Fruit fly (Drosophila melanogaster) whole organism, prepupa: ENCODE results near the gene CG31643.

ENCODE experiments used
- Blimp-1 ChIP-seq: fragments of 200-800 bp; sonication (Bioruptor generic); optimal IDR thresholded peaks from 3 replicates; lab custom pipeline; 2017; ENCODE audit warnings: missing biosample characterization, missing genetic modification characterization, mild to moderate bottlenecking, moderate library complexity, missing genetic modification reagents
- CG10631 ChIP-seq: fragments of 200-800 bp; sonication (Bioruptor generic); optimal IDR thresholded peaks from 2 replicates; lab custom pipeline; 2016; ENCODE audit warnings: missing biosample characterization, missing genetic modification characterization
- CG10669 ChIP-seq: fragments of 200-800 bp; sonication (Bioruptor generic); optimal IDR thresholded peaks from 3 replicates; lab custom pipeline; 2018; ENCODE audit warnings: missing biosample characterization, mild to moderate bottlenecking, missing genetic modification characterization, moderate library complexity
- CG11762 ChIP-seq: fragments of 200-800 bp; sonication (Bioruptor generic); optimal IDR thresholded peaks from 3 replicates; lab custom pipeline; 2016; ENCODE audit warnings: missing biosample characterization, missing genetic modification characterization; ENCODE audit not compliant: insufficient read depth
- CG15336 ChIP-seq: fragments of 200-800 bp; sonication (Bioruptor generic); IDR thresholded peaks from 2 replicates; pipeline ENCODE4 v1.3.6; 2022; ENCODE audit warnings: missing biosample characterization, missing genetic modification characterization
- CG1621 ChIP-seq: fragments of 200-800 bp; sonication (Bioruptor generic); optimal IDR thresholded peaks from 3 replicates; lab custom pipeline; 2018; ENCODE audit warnings: missing biosample characterization, mild to moderate bottlenecking, missing genetic modification characterization
- CG3032 ChIP-seq: fragments of 200-800 bp; optimal IDR thresholded peaks from 2 replicates; lab custom pipeline; 2019; ENCODE audit warnings: missing biosample characterization, mild to moderate bottlenecking, missing genetic modification characterization, moderate library complexity
- CG32006 ChIP-seq: fragments of 200-800 bp; sonication (Bioruptor generic); optimal IDR thresholded peaks from 3 replicates; lab custom pipeline; 2017; ENCODE audit warnings: missing biosample characterization, mild to moderate bottlenecking, missing genetic modification characterization
- CG34406 ChIP-seq: fragments of 200-800 bp; sonication (Bioruptor generic); optimal IDR thresholded peaks from 3 replicates; lab custom pipeline; 2016; ENCODE audit warnings: missing biosample characterization, missing genetic modification characterization
- CG4318 ChIP-seq: fragments of 200-800 bp; sonication (Bioruptor generic); optimal IDR thresholded peaks from 3 replicates; lab custom pipeline; 2017; ENCODE audit warnings: missing biosample characterization, mild to moderate bottlenecking, missing genetic modification characterization
- CG6163 ChIP-seq: fragments of 200-800 bp; sonication (Bioruptor generic); IDR thresholded peaks from 3 replicates; pipeline ENCODE4 v1.3.6; 2022; ENCODE audit warnings: missing biosample characterization, missing genetic modification characterization
- CG6808 ChIP-seq: fragments of 200-800 bp; sonication (Bioruptor generic); optimal IDR thresholded peaks from 3 replicates; lab custom pipeline; 2017; ENCODE audit warnings: missing biosample characterization, missing genetic modification characterization, mild to moderate bottlenecking, moderate library complexity, missing genetic modification reagents
- CG6854 ChIP-seq: fragments of 200-800 bp; sonication (Bioruptor generic); optimal IDR thresholded peaks from 2 replicates; lab custom pipeline; 2017; ENCODE audit warnings: missing biosample characterization, mild to moderate bottlenecking, missing genetic modification characterization
- CG7368 ChIP-seq: fragments of 200-800 bp; sonication (Bioruptor generic); optimal IDR thresholded peaks from 3 replicates; lab custom pipeline; 2016; ENCODE audit warnings: missing biosample characterization, missing genetic modification characterization
- CG9139 ChIP-seq: fragments of 200-800 bp; sonication (Bioruptor generic); optimal IDR thresholded peaks from 3 replicates; lab custom pipeline; 2017; ENCODE audit warnings: missing biosample characterization, mild to moderate bottlenecking, missing genetic modification characterization
- Eip75B ChIP-seq: fragments of 200-800 bp; sonication (Bioruptor generic); optimal IDR thresholded peaks from 3 replicates; lab custom pipeline; 2016; ENCODE audit warnings: missing biosample characterization, missing genetic modification characterization
- Eip78C ChIP-seq: fragments of 200-800 bp; sonication (Bioruptor generic); peaks from one replicate; lab custom pipeline; 2016; ENCODE audit warnings: missing biosample characterization, missing genetic modification characterization
- Eip93F ChIP-seq: fragments of 200-800 bp; sonication (Bioruptor generic); optimal IDR thresholded peaks from 2 replicates; lab custom pipeline; 2016; ENCODE audit warnings: missing biosample characterization, mild to moderate bottlenecking, missing genetic modification characterization
- Ets96B ChIP-seq: fragments of 200-800 bp; optimal IDR thresholded peaks from 2 replicates; lab custom pipeline; 2019; ENCODE audit warnings: missing biosample characterization, mild to moderate bottlenecking, missing genetic modification characterization, moderate library complexity
- Gug ChIP-seq: fragments of 200-800 bp; sonication (Bioruptor generic); IDR thresholded peaks from 2 replicates; pipeline ENCODE4 v1.3.6; 2022; ENCODE audit warnings: missing biosample characterization, missing genetic modification characterization
- Hr38 ChIP-seq: sonication (Bioruptor generic); optimal IDR thresholded peaks from 2 replicates; lab custom pipeline; 2016; ENCODE audit warnings: missing biosample characterization, missing genetic modification characterization
- Lpt ChIP-seq: fragments of 200-800 bp; sonication (Bioruptor generic); optimal IDR thresholded peaks from 3 replicates; lab custom pipeline; 2016; ENCODE audit warnings: missing biosample characterization, missing genetic modification characterization
- OdsH ChIP-seq: fragments of 200-800 bp; sonication (Bioruptor generic); optimal IDR thresholded peaks from 3 replicates; lab custom pipeline; 2016; ENCODE audit warnings: missing biosample characterization, missing genetic modification characterization
- Smox ChIP-seq: fragments of 200-800 bp; sonication (Bioruptor generic); optimal IDR thresholded peaks from 3 replicates; lab custom pipeline; 2016; ENCODE audit warnings: missing biosample characterization, missing genetic modification characterization
- Sox14 ChIP-seq: fragments of 200-800 bp; sonication (Bioruptor generic); optimal IDR thresholded peaks from 3 replicates; lab custom pipeline; 2016; ENCODE audit warnings: missing biosample characterization, missing genetic modification characterization
- acj6 ChIP-seq: fragments of 200-800 bp; sonication (Bioruptor generic); optimal IDR thresholded peaks from 3 replicates; lab custom pipeline; 2016; ENCODE audit warnings: missing biosample characterization, missing genetic modification characterization
- cyc ChIP-seq: fragments of 200-800 bp; sonication (Bioruptor generic); optimal IDR thresholded peaks from 3 replicates; lab custom pipeline; 2016; ENCODE audit warnings: missing biosample characterization, missing genetic modification characterization
- dac ChIP-seq: fragments of 200-800 bp; sonication (Bioruptor generic); optimal IDR thresholded peaks from 2 replicates; lab custom pipeline; 2017; ENCODE audit warnings: missing biosample characterization, mild to moderate bottlenecking, missing genetic modification characterization
- dsx ChIP-seq: fragments of 200-800 bp; optimal IDR thresholded peaks from 3 replicates; lab custom pipeline; 2019; ENCODE audit warnings: missing biosample characterization, mild to moderate bottlenecking, missing genetic modification characterization, moderate library complexity; ENCODE audit not compliant: poor library complexity, severe bottlenecking
- esn ChIP-seq: fragments of 200-800 bp; sonication (Bioruptor generic); optimal IDR thresholded peaks from 2 replicates; lab custom pipeline; 2016; ENCODE audit warnings: missing biosample characterization, mild to moderate bottlenecking, missing genetic modification characterization, moderate library complexity
- fd85E ChIP-seq: fragments of 200-800 bp; sonication (Bioruptor generic); optimal IDR thresholded peaks from 3 replicates; lab custom pipeline; 2016; ENCODE audit warnings: missing biosample characterization, missing genetic modification characterization
- fkh ChIP-seq: fragments of 200-800 bp; sonication (Bioruptor generic); optimal IDR thresholded peaks from 3 replicates; lab custom pipeline; 2017; ENCODE audit warnings: missing biosample characterization, mild to moderate bottlenecking, missing genetic modification characterization, moderate library complexity
- net ChIP-seq: fragments of 200-800 bp; sonication (Bioruptor generic); optimal IDR thresholded peaks from 3 replicates; lab custom pipeline; 2016; ENCODE audit warnings: missing biosample characterization, missing genetic modification characterization
- salr ChIP-seq, 2 experiments: fragments of 200-800 bp; sonication (Bioruptor generic); optimal IDR thresholded peaks; 3 replicates each; lab custom pipeline; 2016 to 2018; ENCODE audit warnings: missing biosample characterization in 2 of 2, missing genetic modification characterization in 2 of 2, mild to moderate bottlenecking in 1 of 2
- ss ChIP-seq, 2 experiments: fragments of 200-800 bp; sonication (Bioruptor generic); optimal IDR thresholded peaks; 2 replicates in 1 of 2; 3 replicates in 1 of 2; lab custom pipeline; 2017 to 2018; ENCODE audit warnings: mild to moderate bottlenecking in 2 of 2, missing biosample characterization in 2 of 2, missing genetic modification characterization in 2 of 2, moderate library complexity in 1 of 2
- svp ChIP-seq: fragments of 200-800 bp; sonication (Bioruptor generic); peaks from one replicate; lab custom pipeline; 2016; ENCODE audit warnings: missing biosample characterization, missing genetic modification characterization
- topi ChIP-seq: fragments of 200-800 bp; sonication (Bioruptor generic); optimal IDR thresholded peaks from 3 replicates; lab custom pipeline; 2016; ENCODE audit warnings: missing biosample characterization, missing genetic modification characterization
- vri ChIP-seq: fragments of 200-800 bp; sonication (Bioruptor generic); optimal IDR thresholded peaks from 3 replicates; lab custom pipeline; 2016; ENCODE audit warnings: missing biosample characterization, mild to moderate bottlenecking, missing genetic modification characterization

Gene CG31643

DNA sequence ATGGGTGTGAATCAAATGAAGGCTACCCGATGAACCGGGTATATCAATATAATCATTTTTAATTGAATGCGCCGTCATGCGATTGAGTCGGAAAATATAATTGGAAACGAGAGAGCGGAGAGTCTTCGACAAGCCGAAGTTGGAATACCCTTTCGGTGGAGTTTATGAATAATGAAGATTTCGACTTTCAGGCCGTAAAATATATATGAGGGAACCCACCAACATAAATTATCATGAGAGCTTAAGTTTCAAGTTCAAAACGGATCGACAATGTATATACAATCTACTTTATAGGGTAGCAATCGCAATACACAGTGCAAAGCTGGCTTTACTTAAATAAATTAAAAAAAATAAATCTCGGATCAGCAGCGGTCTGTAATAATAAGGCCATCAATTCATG, 6.1 kb upstream of the CG31643 start (continued):
- TF ChIP-seq CG3032 (tag; lab: Kevin White, UChicago) (peak; percentile 61), CG9139 (peak; percentile 9), vri (GFP tag; lab: Kevin White, UChicago) (no peak), Smox (GFP tag; lab: Kevin White, UChicago) (no peak), Lpt (GFP tag; lab: Kevin White, UChicago) (no peak), CG15336 (GFP tag; lab: Robert Waterston, UW) (peak; percentile 49), CG1621 (tag; lab: Kevin White, UChicago) (peak; percentile 20), Hr38 (GFP tag; lab: Kevin White, UChicago) (no peak), CG7368 (GFP tag; lab: Kevin White, UChicago) (no peak), dsx (no peak), topi (GFP tag; lab: Kevin White, UChicago) (peak; percentile 35), net (GFP tag; lab: Kevin White, UChicago) (peak; percentile 41)
- TF ChIP-seq, all 60 proteins: peak for 31

DNA sequence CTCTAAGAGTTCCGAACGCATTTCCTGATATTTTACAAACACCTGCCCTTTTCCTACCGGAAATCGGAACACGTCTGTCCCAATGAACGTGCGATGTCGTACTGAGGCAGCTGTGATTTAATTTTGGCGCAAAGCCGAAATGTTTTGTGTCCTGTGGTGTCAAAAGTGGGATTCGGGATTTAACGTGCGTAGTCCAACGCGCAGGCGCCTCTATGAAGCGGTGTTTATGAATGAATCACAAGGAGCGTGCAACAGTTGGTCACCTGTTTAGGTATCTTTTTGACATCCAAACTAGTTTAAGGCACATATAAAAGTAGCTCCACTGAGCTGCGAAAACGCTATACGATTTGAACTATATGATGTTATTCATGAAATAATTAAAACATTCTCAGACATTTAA, 3.6 kb upstream of the CG31643 start, which contains the start of gene CG9109:
Gene CG9109 (minus strand): TSS at position 80 of the 400 bp plus-strand sequence.
- TF ChIP-seq CG4318 (GFP tag; lab: Kevin White, UChicago) (no peak), dac (GFP tag; lab: Kevin White, UChicago) (no peak), CG9139 (no peak), salr (GFP tag; optimal IDR thresholded peaks at IDR 0.05; lab: Kevin White, UChicago) (no peak), CG6854 (GFP tag; lab: Kevin White, UChicago) (no peak), esn (GFP tag; lab: Kevin White, UChicago) (no peak), topi (GFP tag; lab: Kevin White, UChicago) (no peak), net (GFP tag; lab: Kevin White, UChicago) (no peak), fd85E (GFP tag; lab: Kevin White, UChicago) (no peak), CG32006 (GFP tag; lab: Kevin White, UChicago) (no peak)

DNA sequence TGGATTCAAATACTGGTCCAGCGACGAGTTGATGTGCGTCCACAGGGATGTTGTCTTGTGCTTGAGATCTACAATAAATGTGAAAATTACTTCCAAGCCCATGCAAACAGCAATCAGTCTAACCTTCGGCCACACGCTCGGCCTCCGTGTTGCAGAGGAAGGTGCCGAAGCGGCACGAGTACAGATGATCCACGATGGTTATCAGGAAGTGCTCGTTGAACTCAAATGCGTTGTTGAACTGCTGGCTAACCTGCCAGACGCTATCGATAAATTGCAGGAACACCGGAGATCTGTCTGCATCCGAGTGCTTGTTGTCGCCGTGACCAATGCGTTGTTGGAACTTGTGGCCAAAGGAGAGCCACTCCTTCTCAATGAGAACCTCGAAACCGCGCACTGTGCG, 2.8 kb upstream of the CG31643 start:
- no peak for TF ChIP-seq CG6808
- TF ChIP-seq svp (GFP tag; lab: Kevin White, UChicago), result peak; percentile 91
- no peak for TF ChIP-seq Eip75B (GFP tag; lab: Kevin White, UChicago)
- TF ChIP-seq Sox14, result no peak
- no peak for TF ChIP-seq vri (GFP tag; lab: Kevin White, UChicago)

DNA sequence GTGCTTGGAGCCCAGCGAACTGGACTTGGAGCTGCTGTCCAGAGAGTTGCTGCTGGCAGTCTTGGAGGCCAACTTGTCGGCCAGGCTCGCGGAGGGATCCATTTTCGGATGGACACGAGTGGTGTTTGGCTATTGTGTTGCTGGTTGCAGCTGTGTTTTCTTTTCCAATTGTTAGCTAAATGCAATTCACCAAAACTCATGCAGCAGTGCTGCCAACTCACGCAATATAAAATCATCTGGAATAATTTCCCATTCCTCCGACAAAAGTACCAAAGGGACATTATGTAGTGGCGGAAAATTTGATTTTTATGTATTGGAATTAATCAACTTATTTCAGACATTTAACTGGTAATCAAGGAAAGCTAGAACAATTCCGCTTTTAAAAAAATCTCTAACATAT, 1.2 kb upstream of the CG31643 start, which contains the start of gene mtm:
Gene mtm (minus strand): TSS at position 306 of the 400 bp plus-strand sequence.
- TF ChIP-seq CG6808 (peak; percentile 66), Eip78C (peak; percentile 69), CG10669 (GFP tag; lab: Kevin White, UChicago) (no peak), ss (GFP tag; optimal IDR thresholded peaks at IDR 0.05; lab: Kevin White, UChicago) (no peak)

DNA sequence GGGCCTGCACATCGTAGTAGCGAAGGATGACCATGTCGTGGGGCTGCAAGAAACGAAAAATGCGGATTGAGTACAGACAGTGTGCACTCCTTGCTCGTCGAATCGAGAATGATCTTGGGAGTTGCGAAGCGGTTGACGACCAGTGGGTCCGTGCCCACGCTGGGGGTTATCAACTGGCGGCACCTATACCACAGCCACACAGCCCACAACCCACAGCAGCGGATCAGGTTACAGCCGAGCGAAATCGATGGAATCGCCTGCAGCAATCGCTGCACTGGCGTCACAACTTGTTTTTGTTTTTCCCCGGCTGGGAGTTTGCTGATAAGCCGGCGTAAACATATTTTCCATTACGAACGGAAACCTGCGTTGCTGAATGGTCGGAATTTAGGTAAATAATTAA, 7.6 kb downstream of the CG31643 start:
- no peak for TF ChIP-seq CG10631 (GFP tag; lab: Kevin White, UChicago)
- TF ChIP-seq svp (GFP tag; lab: Kevin White, UChicago), result peak; percentile 99

DNA sequence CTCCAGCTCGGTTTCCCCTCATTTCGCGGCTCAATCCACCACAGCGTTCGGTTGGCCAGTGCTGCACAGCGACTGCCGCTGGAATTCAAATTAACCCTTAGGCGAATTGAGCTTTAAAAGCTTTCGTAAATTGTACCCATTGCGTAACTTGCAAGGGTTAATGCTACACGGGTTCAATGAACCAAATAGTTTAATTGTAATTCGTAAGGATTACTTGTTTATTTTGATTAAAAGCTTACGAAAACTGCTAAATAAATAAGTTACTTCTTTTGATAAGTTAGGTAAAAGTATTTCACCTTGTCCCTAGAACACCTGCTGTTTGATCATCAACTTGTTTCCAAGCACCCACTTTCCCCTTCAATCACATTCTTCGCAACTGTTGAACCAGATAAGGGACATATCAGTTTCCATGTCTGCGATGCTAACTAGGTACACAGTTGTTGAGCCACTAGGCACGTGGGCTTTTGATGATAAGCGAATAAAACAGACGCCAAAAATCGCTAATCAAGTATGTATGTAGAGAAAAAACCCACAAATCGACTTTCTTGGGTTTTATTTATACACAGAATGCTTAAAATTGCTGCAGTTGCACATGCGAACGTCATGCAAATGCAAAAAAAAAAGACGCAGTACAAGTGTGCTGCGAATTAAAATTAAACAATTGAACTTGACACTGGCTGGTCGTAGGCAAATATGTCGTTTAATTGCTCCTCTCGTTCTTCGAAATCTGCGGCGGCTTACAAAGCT, 8.2 kb downstream of the CG31643 start, which contains the start of gene Pfas:
Gene Pfas (minus strand): TSS at position 79 of the 747 bp plus-strand sequence.
- peak; percentile 76 for TF ChIP-seq CG6808
- TF ChIP-seq CG15336 (GFP tag; lab: Robert Waterston, UW), result 0 out of 2 replicates have a peak, but pooled peaks have one; percentile 33
- TF ChIP-seq dsx, result no peak
- TF ChIP-seq Blimp-1, result peak; percentile 32
- peak; percentile 52; the same call in 2 of the 3 replicates for TF ChIP-seq CG6163
- peak; percentile 65 for TF ChIP-seq Sox14
- peak; percentile 37 for TF ChIP-seq CG7368 (GFP tag; lab: Kevin White, UChicago)
- TF ChIP-seq Eip78C, result peak; percentile 90
- peak; percentile 58 for TF ChIP-seq Eip75B (GFP tag; lab: Kevin White, UChicago)
- TF ChIP-seq Ets96B (tag; lab: Kevin White, UChicago), result peak; percentile 29
- peak; percentile 64 for TF ChIP-seq acj6 (GFP tag; lab: Kevin White, UChicago)
- peak; percentile 40 for TF ChIP-seq fkh (GFP tag; lab: Kevin White, UChicago)
- TF ChIP-seq topi (GFP tag; lab: Kevin White, UChicago), result peak; percentile 67
- peak; percentile 52 for TF ChIP-seq cyc
- peak; percentile 40; the same call in 1 of the 2 replicates for TF ChIP-seq Gug (GFP tag; lab: Robert Waterston, UW)
- TF ChIP-seq net (GFP tag; lab: Kevin White, UChicago), result peak; percentile 51
- no peak for TF ChIP-seq Smox (GFP tag; lab: Kevin White, UChicago)
- TF ChIP-seq CG11762, result no peak
- TF ChIP-seq Eip93F (GFP tag; lab: Kevin White, UChicago), result no peak
- no peak for TF ChIP-seq OdsH (GFP tag; lab: Kevin White, UChicago)
- peak; percentile 25 for TF ChIP-seq CG34406
